Fruit fly (Drosophila melanogaster) whole organism, embryonic: ENCODE results near the gene CG31650.

ENCODE experiments used
- Atf-2 ChIP-seq: fragments of 200-800 bp; sonication (Bioruptor generic); optimal IDR thresholded peaks from 2 replicates; lab custom pipeline; 2016; ENCODE audit warnings: missing biosample characterization, missing genetic modification characterization
- Atf6 ChIP-seq: fragments of 200-800 bp; sonication (Bioruptor generic); IDR thresholded peaks from 2 replicates; pipeline ENCODE4 v1.3.6; 2022; ENCODE audit warnings: missing biosample characterization, missing genetic modification characterization
- Bteb2 ChIP-seq: fragments of 200-800 bp; sonication (Bioruptor generic); optimal IDR thresholded peaks from 2 replicates; lab custom pipeline; 2016; ENCODE audit warnings: missing biosample characterization, missing genetic modification characterization
- C15 ChIP-seq: fragments of 200-800 bp; sonication (Bioruptor generic); IDR thresholded peaks from 3 replicates; pipeline ENCODE4 v1.3.6; 2022; ENCODE audit warnings: missing biosample characterization, missing genetic modification characterization
- CG10321 ChIP-seq: fragments of 200-800 bp; sonication (Bioruptor generic); IDR thresholded peaks from 2 replicates; pipeline ENCODE4 v1.3.6; 2022; ENCODE audit warnings: missing biosample characterization, missing genetic modification characterization
- CG11398 ChIP-seq: fragments of 200-800 bp; sonication (Bioruptor generic); optimal IDR thresholded peaks from 2 replicates; lab custom pipeline; 2016; ENCODE audit warnings: missing biosample characterization, missing genetic modification characterization
- CG11696 ChIP-seq: fragments of 200-800 bp; sonication (Bioruptor generic); IDR thresholded peaks from 2 replicates; pipeline ENCODE4 v1.3.6; 2022; ENCODE audit warnings: missing biosample characterization, missing genetic modification characterization
- CG12769 ChIP-seq: fragments of 200-800 bp; sonication (Bioruptor generic); optimal IDR thresholded peaks from 2 replicates; lab custom pipeline; 2019; ENCODE audit warnings: missing biosample characterization, mild to moderate bottlenecking, missing genetic modification characterization, moderate library complexity
- CG13894 ChIP-seq: fragments of 200-800 bp; sonication (Bioruptor generic); optimal IDR thresholded peaks from 3 replicates; lab custom pipeline; 2018; ENCODE audit warnings: missing biosample characterization, mild to moderate bottlenecking, missing genetic modification characterization, moderate library complexity
- CG1647 ChIP-seq: fragments of 200-800 bp; sonication (Bioruptor generic); optimal IDR thresholded peaks from 3 replicates; lab custom pipeline; 2016; ENCODE audit warnings: missing biosample characterization, missing genetic modification characterization
- CG17186 ChIP-seq: fragments of 200-800 bp; sonication (Bioruptor generic); optimal IDR thresholded peaks from 3 replicates; lab custom pipeline; 2017; ENCODE audit warnings: missing biosample characterization, missing genetic modification reagents, missing genetic modification characterization
- CG17385 ChIP-seq: fragments of 200-800 bp; sonication (Bioruptor generic); optimal IDR thresholded peaks from 3 replicates; lab custom pipeline; 2018; ENCODE audit warnings: missing biosample characterization, mild to moderate bottlenecking, missing genetic modification characterization
- CG1832 ChIP-seq: fragments of 200-800 bp; sonication (Bioruptor generic); optimal IDR thresholded peaks from 2 replicates; lab custom pipeline; 2017; ENCODE audit warnings: missing biosample characterization, mild to moderate bottlenecking, missing genetic modification characterization, inconsistent platforms
- CG2129 ChIP-seq: fragments of 200-800 bp; sonication (Bioruptor generic); IDR thresholded peaks from 2 replicates; pipeline ENCODE4 v1.3.6; 2022; ENCODE audit warnings: missing biosample characterization, missing genetic modification characterization; ENCODE audit not compliant: partially characterized antibody
- CG31224 ChIP-seq: fragments of 200-800 bp; sonication (Bioruptor generic); IDR thresholded peaks from 2 replicates; pipeline ENCODE4 v1.3.6; 2022; ENCODE audit warnings: missing biosample characterization, missing genetic modification characterization
- CG3726 ChIP-seq: fragments of 200-800 bp; sonication (Bioruptor generic); IDR thresholded peaks from 3 replicates; pipeline ENCODE4, ENCODE4 v1.3.6; 2022; ENCODE audit warnings: missing biosample characterization, missing genetic modification characterization
- CG3995 ChIP-seq: fragments of 200-800 bp; sonication (Bioruptor generic); optimal IDR thresholded peaks from 3 replicates; lab custom pipeline; 2016; ENCODE audit warnings: missing biosample characterization, missing genetic modification characterization
- CG5245 ChIP-seq: fragments of 200-800 bp; sonication (Bioruptor generic); optimal IDR thresholded peaks from 3 replicates; lab custom pipeline; 2016; ENCODE audit warnings: missing biosample characterization, missing genetic modification characterization
- CG7786 ChIP-seq: fragments of 200-800 bp; sonication (Bioruptor generic); optimal IDR thresholded peaks from 2 replicates; lab custom pipeline; 2016; ENCODE audit warnings: missing biosample characterization, missing genetic modification characterization
- CG8388 ChIP-seq: fragments of 200-800 bp; sonication (Bioruptor generic); optimal IDR thresholded peaks from 2 replicates; lab custom pipeline; 2019; ENCODE audit warnings: missing biosample characterization, mild to moderate bottlenecking, missing genetic modification characterization, moderate library complexity
- CG9817 ChIP-seq: fragments of 200-800 bp; sonication (Bioruptor generic); optimal IDR thresholded peaks from 2 replicates; lab custom pipeline; 2018; ENCODE audit warnings: missing biosample characterization, mild to moderate bottlenecking, missing genetic modification characterization, moderate library complexity
- Doc2 ChIP-seq: fragments of 200-800 bp; sonication (Bioruptor generic); IDR thresholded peaks from 2 replicates; pipeline ENCODE4 v1.3.6; 2022; ENCODE audit warnings: missing biosample characterization, missing genetic modification characterization
- Fer1 ChIP-seq: fragments of 200-800 bp; sonication (Bioruptor generic); optimal IDR thresholded peaks from 2 replicates; lab custom pipeline; 2017; ENCODE audit warnings: missing biosample characterization, mild to moderate bottlenecking, missing genetic modification characterization
- HLH3B ChIP-seq: fragments of 200-800 bp; sonication (Bioruptor generic); IDR thresholded peaks from 2 replicates; pipeline ENCODE4 v1.3.6; 2022; ENCODE audit warnings: missing biosample characterization, missing genetic modification characterization
- HLH4C ChIP-seq: fragments of 200-800 bp; sonication (Bioruptor generic); IDR thresholded peaks from 3 replicates; pipeline ENCODE4 v1.3.6; 2022; ENCODE audit warnings: missing biosample characterization, missing genetic modification characterization; ENCODE audit not compliant: partially characterized antibody
- HLH54F ChIP-seq: fragments of 200-800 bp; sonication (Bioruptor generic); optimal IDR thresholded peaks from 3 replicates; lab custom pipeline; 2016; ENCODE audit warnings: missing biosample characterization, missing genetic modification characterization
- HmgZ ChIP-seq: fragments of 200-800 bp; sonication (Bioruptor generic); optimal IDR thresholded peaks from 2 replicates; lab custom pipeline; 2018; ENCODE audit warnings: missing biosample characterization, mild to moderate bottlenecking, missing genetic modification characterization
- Hr51 ChIP-seq, 2 experiments: fragments of 200-800 bp; sonication (Bioruptor generic); optimal IDR thresholded peaks; 2 replicates in 1 of 2; 3 replicates in 1 of 2; lab custom pipeline; 2016 to 2018; ENCODE audit warnings: missing biosample characterization in 2 of 2, missing genetic modification characterization in 2 of 2, mild to moderate bottlenecking in 1 of 2, moderate library complexity in 1 of 2
- Neu2 ChIP-seq: fragments of 200-800 bp; sonication (Bioruptor generic); optimal IDR thresholded peaks from 3 replicates; lab custom pipeline; 2016; ENCODE audit warnings: missing biosample characterization, missing genetic modification characterization, borderline replicate concordance
- Oli ChIP-seq: fragments of 200-800 bp; sonication (Bioruptor generic); optimal IDR thresholded peaks from 2 replicates; lab custom pipeline; 2018; ENCODE audit warnings: missing biosample characterization, mild to moderate bottlenecking, missing genetic modification characterization, moderate library complexity
- abd-A ChIP-seq: fragments of 200-800 bp; sonication (Bioruptor generic); optimal IDR thresholded peaks from 3 replicates; lab custom pipeline; 2019; ENCODE audit warnings: missing biosample characterization, mild to moderate bottlenecking, missing genetic modification characterization, moderate library complexity
- ac ChIP-seq: fragments of 200-800 bp; sonication (Bioruptor generic); optimal IDR thresholded peaks from 3 replicates; lab custom pipeline; 2017; ENCODE audit warnings: missing biosample characterization, mild to moderate bottlenecking, missing genetic modification characterization
- ase ChIP-seq: fragments of 200-800 bp; sonication (Bioruptor generic); IDR thresholded peaks from 3 replicates; pipeline ENCODE4 v1.3.6; 2022; ENCODE audit warnings: missing biosample characterization, missing genetic modification characterization
- az2 ChIP-seq: fragments of 200-800 bp; sonication (Bioruptor generic); optimal IDR thresholded peaks from 3 replicates; lab custom pipeline; 2016; ENCODE audit warnings: missing biosample characterization, missing genetic modification characterization
- cad ChIP-seq: fragments of >200 bp; optimal IDR thresholded peaks from 2 replicates; lab custom pipeline; 2017; ENCODE audit warnings: missing biosample characterization, missing genetic modification characterization
- chinmo ChIP-seq: fragments of 200-800 bp; sonication (Bioruptor generic); IDR thresholded peaks from 4 replicates; pipeline ENCODE4 v1.3.6; 2022; ENCODE audit warnings: missing biosample characterization, missing genetic modification characterization; ENCODE audit not compliant: partially characterized antibody
- dysf ChIP-seq: fragments of 200-800 bp; sonication (Bioruptor generic); IDR thresholded peaks from 3 replicates; pipeline ENCODE4 v1.3.6; 2022; ENCODE audit warnings: missing biosample characterization, missing genetic modification characterization
- ewg ChIP-seq: fragments of 200-800 bp; sonication (Bioruptor generic); optimal IDR thresholded peaks from 3 replicates; lab custom pipeline; 2017; ENCODE audit warnings: mild to moderate bottlenecking, missing biosample characterization, missing genetic modification reagents, missing genetic modification characterization
- ftz-f1 ChIP-seq: fragments of 200-800 bp; sonication (Bioruptor generic); optimal IDR thresholded peaks from 2 replicates; lab custom pipeline; 2016; ENCODE audit warnings: missing biosample characterization, missing genetic modification characterization
- grn ChIP-seq: fragments of 200-800 bp; sonication (Bioruptor generic); optimal IDR thresholded peaks from 3 replicates; lab custom pipeline; 2017; ENCODE audit warnings: missing biosample characterization, missing genetic modification characterization
- gt ChIP-seq: fragments of 200-800 bp; sonication (Bioruptor generic); IDR thresholded peaks from 2 replicates; pipeline ENCODE4 v1.3.6; 2022; ENCODE audit warnings: missing biosample characterization, missing genetic modification characterization
- lab ChIP-seq: fragments of 200-800 bp; sonication (Bioruptor generic); optimal IDR thresholded peaks from 3 replicates; lab custom pipeline; 2017; ENCODE audit warnings: missing biosample characterization, missing genetic modification characterization, mild to moderate bottlenecking, moderate library complexity, missing genetic modification reagents
- lmd ChIP-seq: fragments of 200-800 bp; sonication (Bioruptor generic); IDR thresholded peaks from 2 replicates; pipeline ENCODE4 v1.3.6; 2022; ENCODE audit warnings: missing biosample characterization, missing genetic modification characterization
- pnt ChIP-seq: fragments of 200-800 bp; sonication (Bioruptor generic); optimal IDR thresholded peaks from 3 replicates; lab custom pipeline; 2016; ENCODE audit warnings: missing biosample characterization, missing genetic modification characterization
- prd ChIP-seq, 3 experiments: fragments of >200 bp in 2 of 3; fragments of 200-800 bp in 1 of 3; sonication (Bioruptor generic) in 1 of 3; optimal IDR thresholded peaks in 2 of 3; IDR thresholded peaks in 1 of 3; 2 replicates in 2 of 3; 3 replicates in 1 of 3; pipeline versions ENCODE4 v1.3.6 to Lab custom; 2017 to 2022; ENCODE audit warnings: missing biosample characterization in 1 of 3, missing genetic modification characterization in 1 of 3
- scrt ChIP-seq: fragments of 200-800 bp; sonication (Bioruptor generic); optimal IDR thresholded peaks from 2 replicates; lab custom pipeline; 2018; ENCODE audit warnings: missing biosample characterization, mild to moderate bottlenecking, missing genetic modification characterization, moderate library complexity
- stc ChIP-seq: fragments of 200-800 bp; sonication (Bioruptor generic); IDR thresholded peaks from 2 replicates; pipeline ENCODE4 v1.3.6; 2022; ENCODE audit warnings: missing biosample characterization, missing genetic modification characterization
- wor ChIP-seq: fragments of 200-800 bp; sonication (Bioruptor generic); IDR thresholded peaks from 2 replicates; pipeline ENCODE4 v1.3.6; 2022; ENCODE audit warnings: missing biosample characterization, missing genetic modification characterization
- zen ChIP-seq: fragments of 200-800 bp; sonication (Bioruptor generic); optimal IDR thresholded peaks from 3 replicates; lab custom pipeline; 2018; ENCODE audit warnings: missing biosample characterization, mild to moderate bottlenecking, missing genetic modification characterization, moderate library complexity

CG31650 gene

DNA sequence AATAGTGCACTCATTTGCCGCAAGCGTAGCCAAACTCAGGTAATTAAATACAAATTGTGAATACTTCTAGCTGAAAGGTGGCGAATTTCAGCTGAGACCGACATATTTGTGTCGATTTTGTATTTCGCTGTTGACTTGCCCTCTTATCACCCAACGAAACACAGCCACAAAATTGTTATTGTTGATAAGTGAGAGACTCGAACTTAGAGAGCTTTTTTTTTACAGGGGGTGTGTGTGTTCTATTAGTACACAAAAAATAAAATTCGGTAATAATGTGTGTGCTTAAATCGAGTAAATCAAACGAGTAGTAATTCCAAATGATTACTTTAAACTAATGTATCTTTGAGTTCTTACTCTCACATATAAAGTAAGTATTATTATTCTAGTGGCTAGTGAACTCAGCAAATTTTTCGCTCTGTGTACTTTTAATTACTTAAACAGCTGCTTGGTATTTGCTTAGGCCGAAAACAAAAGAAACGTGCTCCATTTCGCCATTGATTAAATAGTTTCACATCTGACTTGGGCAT is 16.5 kb upstream of the CG31650 start (continued):
- TF ChIP-seq Doc2 (GFP tag; lab: Robert Waterston, UW), result no peak
- no peak for TF ChIP-seq abd-A (tag; lab: Kevin White, UChicago)
- peak; percentile 22; the same call in 1 of the 2 replicates for TF ChIP-seq CG10321 (GFP tag; lab: Robert Waterston, UW)
- peak; percentile 32 for TF ChIP-seq ftz-f1 (GFP tag; lab: Kevin White, UChicago)
- TF ChIP-seq CG1832 (GFP tag; lab: Kevin White, UChicago), result no peak
- peak; percentile 30; the same call in 1 of the 3 replicates for TF ChIP-seq ase (GFP tag; lab: Robert Waterston, UW)
- peak; percentile 44 for TF ChIP-seq CG5245 (GFP tag; lab: Kevin White, UChicago)
- TF ChIP-seq scrt (GFP tag; lab: Kevin White, UChicago), result peak; percentile 67
- TF ChIP-seq Bteb2 (GFP tag; lab: Kevin White, UChicago), result peak; percentile 42
- 0 out of 2 replicates have a peak, but pooled peaks have one; percentile 19 for TF ChIP-seq wor (GFP tag; lab: Robert Waterston, UW)
- TF ChIP-seq Fer1 (GFP tag; lab: Kevin White, UChicago), result peak; percentile 89
- TF ChIP-seq CG9817, result peak; percentile 48
- TF ChIP-seq grn, result peak; percentile 24
- TF ChIP-seq zen (tag; lab: Kevin White, UChicago), result no peak
- TF ChIP-seq CG31224 (GFP tag; lab: Robert Waterston, UW), result peak; percentile 14; the same call in 1 of the 2 replicates
- peak; percentile 62 for TF ChIP-seq CG11398
- TF ChIP-seq CG17385 (GFP tag; lab: Kevin White, UChicago), result peak; percentile 67
- TF ChIP-seq CG17186 (GFP tag; lab: Kevin White, UChicago), result no peak
- no peak for TF ChIP-seq CG2129 (GFP tag; lab: Robert Waterston, UW)
- peak; percentile 52 for TF ChIP-seq CG8388
- TF ChIP-seq CG3726, result 0 out of 3 replicates have a peak, but pooled peaks have one; percentile 24
- TF ChIP-seq HLH3B, result peak; percentile 82
- TF ChIP-seq CG13894 (tag; lab: Kevin White, UChicago), result peak; percentile 59
- no peak for TF ChIP-seq chinmo
- TF ChIP-seq Oli, result peak; percentile 54
- no peak for TF ChIP-seq ac (GFP tag; lab: Kevin White, UChicago)
- peak; percentile 42 for TF ChIP-seq az2 (GFP tag; lab: Kevin White, UChicago)
- peak; percentile 55; the same call in 1 of the 3 replicates for TF ChIP-seq C15
- peak; percentile 91 for TF ChIP-seq lab (GFP tag; lab: Kevin White, UChicago)
- peak; percentile 79 for TF ChIP-seq dysf (GFP tag; lab: Robert Waterston, UW)
- no peak for TF ChIP-seq Neu2 (GFP tag; lab: Kevin White, UChicago)
- TF ChIP-seq ewg (GFP tag; lab: Kevin White, UChicago), result peak; percentile 48
- TF ChIP-seq CG1647 (GFP tag; lab: Kevin White, UChicago), result peak; percentile 55
- no peak for TF ChIP-seq cad (GFP tag; lab: Kevin White, UChicago)
- peak; percentile 61 for TF ChIP-seq CG12769 (tag; lab: Kevin White, UChicago)
- no peak for TF ChIP-seq CG3995 (GFP tag; lab: Kevin White, UChicago)
- TF ChIP-seq CG7786 (GFP tag; lab: Kevin White, UChicago), result peak; percentile 51
- no peak for TF ChIP-seq gt (GFP tag; lab: Robert Waterston, UW)
- peak; percentile 80 for TF ChIP-seq Atf6 (GFP tag; lab: Robert Waterston, UW)
- peak; percentile 60 for TF ChIP-seq pnt (GFP tag; lab: Kevin White, UChicago)
- TF ChIP-seq Atf-2 (GFP tag; lab: Kevin White, UChicago), result peak; percentile 19
- TF ChIP-seq HmgZ (tag; lab: Kevin White, UChicago), result peak; percentile 67
- peak; percentile 63; the same call in 1 of the 2 replicates for TF ChIP-seq lmd (GFP tag; lab: Robert Waterston, UW)
- TF ChIP-seq stc (GFP tag; lab: Robert Waterston, UW), result peak; percentile 65
- TF ChIP-seq CG11696, result peak; percentile 32; the same call in 1 of the 2 replicates
- TF ChIP-seq HLH54F (GFP tag; lab: Kevin White, UChicago), result peak; percentile 22
- TF ChIP-seq Hr51 (GFP tag; optimal IDR thresholded peaks at IDR 0.05; lab: Kevin White, UChicago), result peak in 1 of 2 experiments; percentile 63
- no peak for TF ChIP-seq prd (optimal IDR thresholded peaks at IDR 0.05; lab: Kevin White, UChicago)
- TF ChIP-seq prd (GFP tag; IDR thresholded peaks at IDR 0.05; lab: Robert Waterston, UW), result peak; percentile 54; the same call in 2 of the 3 replicates
- TF ChIP-seq HLH4C (GFP tag; lab: Robert Waterston, UW), result no peak
